Worm (Caenorhabditis elegans) whole organism, young adult: Measurements from ENCODE around the gene C16C10.13.

Source experiments
- B0035.1 ChIP-seq: sonication (generic microtip); optimal IDR thresholded peaks from 2 replicates; lab custom pipeline; 2016; ENCODE audit warnings: missing genetic modification characterization, mild to moderate bottlenecking, missing compliant biosample characterization, missing genotype, missing genetic modification reagents
- B0336.3 ChIP-seq: fragments of 200-800 bp; sonication (Bioruptor generic); IDR thresholded peaks from 2 replicates; pipeline ENCODE4 v1.3.6; 2022; ENCODE audit warnings: missing genetic modification characterization, missing compliant biosample characterization
- C06A6.2 ChIP-seq: fragments of 200-800 bp; sonication (Bioruptor generic); conservative IDR thresholded peaks from 2 replicates; pipeline ENCODE4 v1.3.6; 2022; ENCODE audit warnings: missing genetic modification characterization, missing compliant biosample characterization
- D2030.7 ChIP-seq: fragments of 200-800 bp; sonication (Bioruptor generic); IDR thresholded peaks from 2 replicates; pipeline ENCODE4 v1.3.6; 2022; ENCODE audit warnings: missing genetic modification reagents, missing genetic modification characterization, missing compliant biosample characterization
- F37B4.10 ChIP-seq: fragments of 200-800 bp; sonication (Bioruptor generic); IDR thresholded peaks from 2 replicates; pipeline ENCODE4 v1.3.6; 2022; ENCODE audit warnings: missing genetic modification characterization, missing compliant biosample characterization
- F49E8.2 ChIP-seq: sonication (generic microtip); optimal IDR thresholded peaks from 3 replicates; lab custom pipeline; 2017; ENCODE audit warnings: missing genetic modification characterization, mild to moderate bottlenecking, missing compliant biosample characterization, antibody characterized with exemption, moderate library complexity; ENCODE audit not compliant: insufficient read depth
- K12H6.12 ChIP-seq: fragments of 200-800 bp; sonication (Bioruptor generic); optimal IDR thresholded peaks from 2 replicates; lab custom pipeline; 2018; ENCODE audit warnings: mild to moderate bottlenecking, missing genetic modification characterization, missing compliant biosample characterization
- T07F8.4 ChIP-seq: sonication (generic microtip); optimal IDR thresholded peaks from 2 replicates; lab custom pipeline; 2016; ENCODE audit warnings: mild to moderate bottlenecking, missing genetic modification characterization, moderate library complexity, missing compliant biosample characterization
- ZK185.1 ChIP-seq: sonication (generic microtip); optimal IDR thresholded peaks from 2 replicates; lab custom pipeline; 2016; ENCODE audit warnings: mild to moderate bottlenecking, missing genetic modification characterization, missing compliant biosample characterization; ENCODE audit not compliant: poor library complexity, severe bottlenecking
- athp-1 ChIP-seq: sonication (generic microtip); optimal IDR thresholded peaks from 2 replicates; lab custom pipeline; 2017; ENCODE audit warnings: mild to moderate bottlenecking, missing genetic modification characterization, missing compliant biosample characterization
- attf-5 ChIP-seq: fragments of 200-800 bp; sonication (Bioruptor generic); optimal IDR thresholded peaks from 2 replicates; lab custom pipeline; 2018; ENCODE audit warnings: mild to moderate bottlenecking, missing genetic modification characterization, missing compliant biosample characterization
- cebp-2 ChIP-seq: fragments of 200-800 bp; sonication (Bioruptor generic); IDR thresholded peaks from 2 replicates; pipeline ENCODE4 v1.3.6; 2022; ENCODE audit warnings: missing genetic modification characterization, missing compliant biosample characterization
- ceh-100 ChIP-seq: fragments of 200-800 bp; sonication (Bioruptor generic); IDR thresholded peaks from 2 replicates; pipeline ENCODE4 v1.3.6; 2022; ENCODE audit warnings: missing genetic modification reagents, missing genetic modification characterization, missing compliant biosample characterization
- dpff-1 ChIP-seq: sonication (generic microtip); optimal IDR thresholded peaks from 2 replicates; lab custom pipeline; 2017; ENCODE audit warnings: mild to moderate bottlenecking, missing genetic modification characterization, missing compliant biosample characterization
- ekl-4 ChIP-seq: fragments of 200-800 bp; sonication (Bioruptor generic); IDR thresholded peaks from 2 replicates; pipeline ENCODE4 v1.3.6; 2022; ENCODE audit warnings: missing genetic modification reagents, missing genetic modification characterization, missing compliant biosample characterization
- ets-4 ChIP-seq: fragments of 200-800 bp; sonication (Bioruptor generic); optimal IDR thresholded peaks from 2 replicates; lab custom pipeline; 2018; ENCODE audit warnings: mild to moderate bottlenecking, missing genetic modification characterization, missing compliant biosample characterization
- him-1 ChIP-seq: sonication (generic microtip); optimal IDR thresholded peaks from 2 replicates; lab custom pipeline; 2016; ENCODE audit warnings: missing genotype, missing genetic modification reagents, missing genetic modification characterization, missing compliant biosample characterization
- hrde-1 ChIP-seq: sonication (generic microtip); optimal IDR thresholded peaks from 2 replicates; lab custom pipeline; 2016; ENCODE audit warnings: missing genetic modification characterization, mild to moderate bottlenecking, missing compliant biosample characterization, moderate library complexity, missing genotype, missing genetic modification reagents, borderline replicate concordance
- lin-26 ChIP-seq: fragments of 200-800 bp; sonication (Bioruptor generic); IDR thresholded peaks from 2 replicates; pipeline ENCODE4 v1.3.6; 2022; ENCODE audit warnings: missing genetic modification reagents, missing genetic modification characterization, missing compliant biosample characterization
- lin-35 ChIP-seq, 3 experiments: fragments of 150-350 bp in 2 of 3; sonication (generic microtip) in 1 of 3; optimal IDR thresholded peaks; 2 replicates each; lab custom pipeline; 2014 to 2018; ENCODE audit warnings: missing biosample characterization in 3 of 3, missing genetic modification characterization in 3 of 3, missing genetic modification reagents in 3 of 3
- lsl-1 ChIP-seq: fragments of 200-800 bp; sonication (Bioruptor generic); optimal IDR thresholded peaks from 2 replicates; lab custom pipeline; 2018; ENCODE audit warnings: mild to moderate bottlenecking, missing genetic modification characterization, moderate library complexity, missing compliant biosample characterization
- madf-8 ChIP-seq: fragments of 200-800 bp; sonication (Bioruptor generic); conservative IDR thresholded peaks from 2 replicates; pipeline ENCODE4 v1.3.6; 2022; ENCODE audit warnings: missing genetic modification reagents, missing genetic modification characterization, missing compliant biosample characterization
- mel-28 ChIP-seq: sonication (generic microtip); optimal IDR thresholded peaks from 2 replicates; lab custom pipeline; 2016; ENCODE audit warnings: borderline replicate concordance, mild to moderate bottlenecking, missing genetic modification characterization, missing compliant biosample characterization
- mes-4 ChIP-seq: sonication (generic microtip); optimal IDR thresholded peaks from 2 replicates; lab custom pipeline; 2016; ENCODE audit warnings: missing genotype, missing genetic modification characterization, missing compliant biosample characterization
- nfyb-1 ChIP-seq: fragments of 200-800 bp; sonication (Bioruptor generic); IDR thresholded peaks from 2 replicates; pipeline ENCODE4 v1.3.6; 2022; ENCODE audit warnings: missing genetic modification reagents, missing genetic modification characterization, missing compliant biosample characterization
- nhr-27 ChIP-seq: fragments of 200-800 bp; sonication (Bioruptor generic); optimal IDR thresholded peaks from 2 replicates; lab custom pipeline; 2018; ENCODE audit warnings: mild to moderate bottlenecking, missing genetic modification characterization, moderate library complexity, missing compliant biosample characterization
- pbrm-1 ChIP-seq: fragments of 200-800 bp; sonication (Bioruptor generic); IDR thresholded peaks from 2 replicates; pipeline ENCODE4 v1.3.6; 2022; ENCODE audit warnings: missing genetic modification reagents, missing genetic modification characterization, missing compliant biosample characterization
- rcor-1 ChIP-seq: fragments of 200-800 bp; sonication (Bioruptor generic); IDR thresholded peaks from 2 replicates; pipeline ENCODE4 v1.3.6; 2022; ENCODE audit warnings: missing genetic modification reagents, missing genetic modification characterization, missing compliant biosample characterization
- rpc-1 ChIP-seq, 2 experiments: fragments of 150-350 bp in 1 of 2; sonication (generic microtip) in 1 of 2; optimal IDR thresholded peaks; 2 replicates each; lab custom pipeline; 2014 to 2018; ENCODE audit warnings: missing biosample characterization in 1 of 2, missing genetic modification characterization in 1 of 2, missing genetic modification reagents in 1 of 2, missing genotype in 1 of 2
- snpc-1.1 ChIP-seq: sonication (generic microtip); optimal IDR thresholded peaks from 2 replicates; lab custom pipeline; 2017; ENCODE audit warnings: missing genetic modification characterization, mild to moderate bottlenecking, missing compliant biosample characterization, antibody characterized with exemption, moderate library complexity, missing genotype, missing genetic modification reagents; ENCODE audit not compliant: insufficient read depth
- snpc-3.4 ChIP-seq: sonication (generic microtip); optimal IDR thresholded peaks from 2 replicates; lab custom pipeline; 2017; ENCODE audit warnings: missing genetic modification characterization, mild to moderate bottlenecking, missing compliant biosample characterization, antibody characterized with exemption, moderate library complexity, missing genotype, missing genetic modification reagents
- snpc-4 ChIP-seq, 5 experiments: fragments of 150-350 bp in 1 of 5; sonication (generic microtip) in 4 of 5; optimal IDR thresholded peaks; 2 replicates each; lab custom pipeline; 2014 to 2018; ENCODE audit warnings: missing genetic modification characterization in 5 of 5, missing biosample characterization in 3 of 5, antibody characterized with exemption in 2 of 5, mild to moderate bottlenecking in 2 of 5, missing compliant biosample characterization in 2 of 5, missing genotype in 2 of 5, moderate library complexity in 2 of 5, missing genetic modification reagents in 1 of 5
- sptf-2 ChIP-seq: fragments of 200-800 bp; sonication (Bioruptor generic); optimal IDR thresholded peaks from 2 replicates; lab custom pipeline; 2018; ENCODE audit warnings: mild to moderate bottlenecking, missing genetic modification characterization, missing compliant biosample characterization
- xnd-1 ChIP-seq: sonication (generic microtip); optimal IDR thresholded peaks from 2 replicates; lab custom pipeline; 2016; ENCODE audit warnings: missing genotype, missing genetic modification reagents, missing genetic modification characterization, missing compliant biosample characterization
- ztf-18 ChIP-seq: sonication (generic microtip); optimal IDR thresholded peaks from 2 replicates; lab custom pipeline; 2016; ENCODE audit warnings: missing genotype, mild to moderate bottlenecking, missing genetic modification characterization, missing compliant biosample characterization
- ztf-25 ChIP-seq: fragments of 200-800 bp; sonication (Bioruptor generic); IDR thresholded peaks from 2 replicates; pipeline ENCODE4 v1.3.6; 2022; ENCODE audit warnings: missing genetic modification reagents, missing genetic modification characterization, missing compliant biosample characterization
- ztf-3 ChIP-seq: fragments of 200-800 bp; sonication (Bioruptor generic); optimal IDR thresholded peaks from 2 replicates; lab custom pipeline; 2018; ENCODE audit warnings: mild to moderate bottlenecking, missing genetic modification characterization, missing compliant biosample characterization
- ztf-6 ChIP-seq: fragments of 200-800 bp; sonication (Bioruptor generic); IDR thresholded peaks from 2 replicates; pipeline ENCODE4 v1.3.6; 2022; ENCODE audit warnings: missing genetic modification reagents, missing genetic modification characterization, missing compliant biosample characterization

The C16C10.13 gene

DNA sequence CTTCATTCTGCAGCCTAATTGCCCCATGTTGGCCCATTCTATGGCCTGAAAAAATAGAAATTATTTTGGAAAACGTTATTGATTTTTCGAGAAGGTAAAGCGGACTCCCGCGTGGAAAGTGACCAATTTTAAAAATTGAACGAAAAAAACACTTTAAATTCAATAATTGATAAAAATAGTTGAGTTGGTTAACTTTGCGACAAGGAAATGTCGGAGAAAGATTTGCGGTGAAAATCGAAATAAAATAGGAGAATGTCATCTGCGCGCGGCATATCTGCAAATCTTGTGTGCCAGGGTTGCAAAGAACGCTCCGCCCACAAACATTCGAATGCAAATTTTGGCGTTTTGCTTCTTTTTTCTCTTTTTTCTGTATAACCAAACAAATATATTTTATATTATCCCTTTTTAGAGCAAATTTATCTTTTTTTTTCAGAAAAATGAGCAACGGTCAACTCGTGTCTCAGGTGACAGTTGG is 5.3 kb upstream of the C16C10.13 start, which contains the start of the genes rnf-121 and C16C10.4 (continued):
- TF ChIP-seq mel-28 (tag; lab: Kevin White, UChicago) (no peak), snpc-4 (GFP tag; optimal IDR thresholded peaks at IDR 0.05; lab: Kevin White, UChicago) (peak; percentile 5), snpc-4 (tag; optimal IDR thresholded peaks at IDR 0.05; lab: Kevin White, UChicago) (peak in 2 of 4 experiments; percentile 28 to 54), dpff-1 (no peak), rcor-1 (GFP tag; lab: Robert Waterston, UW) (peak; percentile 57; the same call in 1 of the 2 replicates), mes-4 (tag; lab: Kevin White, UChicago) (no peak), ztf-18 (tag; lab: Kevin White, UChicago) (peak; percentile 46), pbrm-1 (peak; percentile 31; the same call in 1 of the 2 replicates), lsl-1 (GFP tag; lab: Kevin White, UChicago) (peak; percentile 47), athp-1 (peak; percentile 40), ZK185.1 (tag; lab: Kevin White, UChicago) (peak; percentile 86), attf-5 (GFP tag; lab: Kevin White, UChicago) (peak; percentile 68), ztf-6 (GFP tag; lab: Robert Waterston, UW) (no peak), snpc-1.1 (tag; lab: Kevin White, UChicago) (peak; percentile 31), C06A6.2 (GFP tag; lab: Robert Waterston, UW) (peak; percentile 44; the same call in 1 of the 2 replicates), K12H6.12 (tag; lab: Kevin White, UChicago) (peak; percentile 19), sptf-2 (no peak), ets-4 (GFP tag; lab: Kevin White, UChicago) (no peak), xnd-1 (tag; lab: Kevin White, UChicago) (peak; percentile 38), madf-8 (peak; percentile 38), F37B4.10 (GFP tag; lab: Robert Waterston, UW) (no peak), ceh-100 (GFP tag; lab: Robert Waterston, UW) (peak; percentile 77), him-1 (tag; lab: Kevin White, UChicago) (peak; percentile 0), T07F8.4 (tag; lab: Kevin White, UChicago) (peak; percentile 15), ekl-4 (GFP tag; lab: Robert Waterston, UW) (peak; percentile 60; the same call in 1 of the 2 replicates), nfyb-1 (GFP tag; lab: Robert Waterston, UW) (peak; percentile 77; the same call in 1 of the 2 replicates), ztf-3 (GFP tag; lab: Kevin White, UChicago) (no peak), ztf-25 (GFP tag; lab: Robert Waterston, UW) (0 out of 2 replicates have a peak, but pooled peaks have one; percentile 30), cebp-2 (GFP tag; lab: Robert Waterston, UW) (no peak), snpc-3.4 (tag; lab: Kevin White, UChicago) (peak; percentile 83), B0035.1 (no peak), D2030.7 (peak; percentile 61; the same call in 1 of the 2 replicates), hrde-1 (tag; lab: Kevin White, UChicago) (peak; percentile 66), F49E8.2 (tag; lab: Kevin White, UChicago) (peak; percentile 63), nhr-27 (tag; lab: Kevin White, UChicago) (no peak), B0336.3 (GFP tag; lab: Robert Waterston, UW) (peak; percentile 20; the same call in 1 of the 2 replicates), lin-35 (GFP tag; optimal IDR thresholded peaks at IDR 0.05; lab: Kevin White, UChicago) (peak in 1 of 3 experiments; percentile 25), lin-26 (GFP tag; lab: Robert Waterston, UW) (peak; percentile 49; the same call in 1 of the 2 replicates), rpc-1 (optimal IDR thresholded peaks at IDR 0.05; lab: Kevin White, UChicago) (peak; percentile 56), rpc-1 (tag; optimal IDR thresholded peaks at IDR 0.05; lab: Kevin White, UChicago) (no peak)
- TF ChIP-seq, all 124 proteins: peak for 49
